Fruit fly (Drosophila melanogaster): ENCODE data around the gene hng3.

The hng3 gene

dm6 chr3L:770157-770672 is 14.9 kb upstream of the hng3 start:
- TF ChIP-seq CrebA (GFP tag; optimal IDR thresholded peaks at IDR 0.05; ENCODE audit: borderline replicate concordance) (no peak), h (GFP tag; optimal IDR thresholded peaks at IDR 0.05) (no peak), Hr83 (GFP tag; optimal IDR thresholded peaks at IDR 0.05; ENCODE audit: poor library complexity, severe bottlenecking) (no peak), Hr78 (GFP tag; optimal IDR thresholded peaks at IDR 0.05) (no peak), Vsx2 (GFP tag; optimal IDR thresholded peaks at IDR 0.05; ENCODE audit: partially characterized antibody) (no peak), Dif (GFP tag; optimal IDR thresholded peaks at IDR 0.05; ENCODE audit: partially characterized antibody) (no peak), Sp1 (GFP tag; optimal IDR thresholded peaks at IDR 0.05) (no peak), ey (GFP tag; optimal IDR thresholded peaks at IDR 0.05) (no peak), CG9705 (GFP tag; optimal IDR thresholded peaks at IDR 0.05) (no peak), Myc (optimal IDR thresholded peaks at IDR 0.05) (no peak), dmrt93B (GFP tag; optimal IDR thresholded peaks at IDR 0.05) (no peak), GATAd (GFP tag; optimal IDR thresholded peaks at IDR 0.05) (no peak), Mio (GFP tag; optimal IDR thresholded peaks at IDR 0.05) (no peak), fru (GFP tag; optimal IDR thresholded peaks at IDR 0.05) (no peak), sage (GFP tag; optimal IDR thresholded peaks at IDR 0.05) (no peak), br (GFP tag; optimal IDR thresholded peaks at IDR 0.05) (no peak), tai (GFP tag; optimal IDR thresholded peaks at IDR 0.05) (no peak), Rel (GFP tag; optimal IDR thresholded peaks at IDR 0.05) (no peak), Rel (tag; optimal IDR thresholded peaks at IDR 0.05) (no peak), foxo (GFP tag; optimal IDR thresholded peaks at IDR 0.05) (no peak)

dm6 chr3L:769107-769678 is 13.9 kb upstream of the hng3 start:
- TF ChIP-seq foxo (GFP tag; optimal IDR thresholded peaks at IDR 0.05) (peak in 1 of 2 experiments; percentile 32), Rel (GFP tag; optimal IDR thresholded peaks at IDR 0.05) (no peak), Rel (tag; optimal IDR thresholded peaks at IDR 0.05) (peak; percentile 30), Mio (GFP tag; optimal IDR thresholded peaks at IDR 0.05) (no peak), Dif (GFP tag; optimal IDR thresholded peaks at IDR 0.05; ENCODE audit: partially characterized antibody) (peak; percentile 75), dl (GFP tag; optimal IDR thresholded peaks at IDR 0.05; ENCODE audit: insufficient read depth in 1 of 2, partially characterized antibody in 2 of 2) (peak; percentile 39 to 60), Vsx2 (GFP tag; optimal IDR thresholded peaks at IDR 0.05; ENCODE audit: partially characterized antibody) (no peak), brk (GFP tag; optimal IDR thresholded peaks at IDR 0.05) (peak; percentile 54)

dm6 chr3L:767701-768100 is 12.4 kb upstream of the hng3 start:
- TF ChIP-seq CG32264 (GFP tag; optimal IDR thresholded peaks at IDR 0.05) = no peak
- no peak for TF ChIP-seq HLH106 (tag; optimal IDR thresholded peaks at IDR 0.05)
- no peak for TF ChIP-seq sv (GFP tag; optimal IDR thresholded peaks at IDR 0.05)
- no peak for TF ChIP-seq CrebA (GFP tag; optimal IDR thresholded peaks at IDR 0.05; ENCODE audit: borderline replicate concordance)
- TF ChIP-seq Hr78 (GFP tag; optimal IDR thresholded peaks at IDR 0.05) = no peak
- TF ChIP-seq br (GFP tag; optimal IDR thresholded peaks at IDR 0.05) = no peak
- no peak for TF ChIP-seq Dif (GFP tag; optimal IDR thresholded peaks at IDR 0.05; ENCODE audit: partially characterized antibody)
- TF ChIP-seq Abd-B (GFP tag; optimal IDR thresholded peaks at IDR 0.05) = no peak
- no peak for TF ChIP-seq Hnf4 (GFP tag; optimal IDR thresholded peaks at IDR 0.05)
- no peak for TF ChIP-seq fru (GFP tag; optimal IDR thresholded peaks at IDR 0.05)
- TF ChIP-seq h (GFP tag; optimal IDR thresholded peaks at IDR 0.05) = no peak
- TF ChIP-seq Sp1 (GFP tag; optimal IDR thresholded peaks at IDR 0.05) = no peak
- no peak for TF ChIP-seq jim (GFP tag; optimal IDR thresholded peaks at IDR 0.05)
- TF ChIP-seq pan (optimal IDR thresholded peaks at IDR 0.05) = no peak
- no peak for TF ChIP-seq usp (GFP tag; optimal IDR thresholded peaks at IDR 0.05)
- TF ChIP-seq Hr83 (GFP tag; optimal IDR thresholded peaks at IDR 0.05; ENCODE audit: poor library complexity, severe bottlenecking) = no peak
- TF ChIP-seq OdsH (GFP tag; optimal IDR thresholded peaks at IDR 0.05) = no peak
- no peak for TF ChIP-seq brk (GFP tag; optimal IDR thresholded peaks at IDR 0.05)
- no peak for TF ChIP-seq rgr (GFP tag; optimal IDR thresholded peaks at IDR 0.05)
- TF ChIP-seq Jra (GFP tag; optimal IDR thresholded peaks at IDR 0.05) = no peak

dm6 chr3L:766884-767283 is 11.6 kb upstream of the hng3 start:
- TF ChIP-seq Myc (optimal IDR thresholded peaks at IDR 0.05) (no peak), jim (GFP tag; optimal IDR thresholded peaks at IDR 0.05) (no peak), lola (GFP tag; optimal IDR thresholded peaks at IDR 0.05) (no peak)
